Fruit fly (Drosophila melanogaster): ENCODE measurements around the gene tfc.

Gene tfc

DNA sequence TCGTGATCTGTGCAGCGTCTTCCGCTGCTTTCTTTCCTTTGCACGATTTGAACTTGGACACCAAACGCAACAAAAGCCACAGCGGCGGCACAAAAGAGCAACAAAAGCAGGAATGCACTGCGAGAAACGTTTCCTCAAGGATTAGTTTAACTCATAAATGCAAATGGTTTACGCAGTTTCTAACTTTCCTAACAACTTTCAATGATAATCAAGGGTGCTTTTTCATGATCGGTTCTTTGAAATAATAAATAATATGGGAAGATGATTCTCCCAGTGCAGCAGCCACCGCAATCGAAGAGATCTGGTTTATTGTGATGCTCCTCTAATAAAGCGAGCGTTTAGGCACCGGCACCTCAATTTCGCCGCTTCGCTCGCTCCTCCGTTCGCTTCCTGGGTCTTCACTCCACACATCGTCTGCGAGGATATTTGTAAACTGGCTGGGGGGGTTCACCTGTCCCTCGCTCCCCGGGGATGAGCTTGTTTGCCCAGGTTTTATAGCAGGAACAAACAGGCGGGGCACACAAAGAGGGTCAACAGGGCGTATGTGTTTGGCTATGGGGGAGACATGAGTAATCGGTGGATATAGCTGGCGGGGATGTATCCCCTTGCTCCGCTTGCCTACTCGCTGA is 63.0 kb downstream of the tfc start (continued):
- TF ChIP-seq oc (tag; optimal IDR thresholded peaks at IDR 0.05) (peak; percentile 85), CG14710 (tag; optimal IDR thresholded peaks at IDR 0.05) (peak; percentile 73), Asciz (GFP tag; optimal IDR thresholded peaks at IDR 0.05) (peak; percentile 88), gsb (GFP tag; IDR thresholded peaks at IDR 0.05) (no peak), btn (GFP tag; optimal IDR thresholded peaks at IDR 0.05) (peak; percentile 63), chif (GFP tag; optimal IDR thresholded peaks at IDR 0.05) (peak; percentile 79 to 83), CG16863 (GFP tag; optimal IDR thresholded peaks at IDR 0.05) (peak; percentile 75), CG11247 (GFP tag; IDR thresholded peaks at IDR 0.05) (peak; percentile 66), Hr39 (optimal IDR thresholded peaks at IDR 0.05) (no peak), amos (GFP tag; IDR thresholded peaks at IDR 0.05; ENCODE audit: partially characterized antibody) (no peak), CG34422 (GFP tag; IDR thresholded peaks at IDR 0.05) (peak; percentile 87), CG18011 (GFP tag; optimal IDR thresholded peaks at IDR 0.05) (no peak), schlank (tag; optimal IDR thresholded peaks at IDR 0.05) (no peak), CG2120 (GFP tag; optimal IDR thresholded peaks at IDR 0.05) (peak; percentile 16), zf30C (GFP tag; optimal IDR thresholded peaks at IDR 0.05) (peak; percentile 12), dmrt11E (tag; optimal IDR thresholded peaks at IDR 0.05) (peak; percentile 68), mirr (GFP tag; optimal IDR thresholded peaks at IDR 0.05) (no peak), odd (GFP tag; optimal IDR thresholded peaks at IDR 0.05) (peak; percentile 72), CG13287 (GFP tag; IDR thresholded peaks at IDR 0.05; ENCODE audit: partially characterized antibody) (no peak), cas (GFP tag; IDR thresholded peaks at IDR 0.05) (no peak), ara (GFP tag; IDR thresholded peaks at IDR 0.05) (peak; percentile 88), CG4404 (GFP tag; IDR thresholded peaks at IDR 0.05) (0 out of 2 replicates have a peak, but pooled peaks have one; percentile 29), Dref (GFP tag; IDR thresholded peaks at IDR 0.05) (no peak), D19B (GFP tag; optimal IDR thresholded peaks at IDR 0.05) (no peak)

DNA sequence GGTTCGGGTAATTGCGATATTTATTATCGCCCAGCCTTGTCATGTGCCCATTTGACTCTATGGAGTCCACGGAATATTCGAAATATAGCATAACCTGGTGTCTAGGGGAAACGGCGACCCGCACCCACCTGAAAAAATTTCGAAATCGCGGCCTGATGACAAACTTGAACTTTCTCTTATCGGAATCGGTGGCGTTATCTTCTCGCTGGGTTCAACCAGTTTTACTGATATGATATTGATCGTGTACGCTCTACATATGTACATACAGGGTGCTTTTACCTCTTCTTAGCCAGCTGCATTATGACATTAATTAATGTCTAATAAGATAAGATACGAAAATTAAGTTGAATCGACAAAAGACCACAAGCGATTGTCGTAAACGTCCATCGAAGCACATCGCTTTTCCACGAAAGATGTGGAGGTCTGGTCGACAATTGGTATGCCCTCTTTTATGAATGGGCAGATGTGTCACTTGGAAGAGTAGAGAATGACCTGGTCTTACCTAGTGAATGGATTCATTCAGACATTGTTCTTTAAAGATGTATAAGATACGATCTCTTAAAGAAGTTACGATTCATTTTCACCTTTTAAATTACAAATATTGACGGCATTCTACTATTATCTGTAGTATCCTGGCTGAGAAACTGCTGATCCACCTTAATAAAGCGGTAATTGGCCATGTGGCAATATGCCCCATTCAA is 64.1 kb downstream of the tfc start:
- TF ChIP-seq dmrt11E (tag; optimal IDR thresholded peaks at IDR 0.05) = no peak
- peak; percentile 49; the same call in 1 of the 2 replicates for TF ChIP-seq CG5953 (GFP tag; IDR thresholded peaks at IDR 0.05)
- TF ChIP-seq Blimp-1 (GFP tag; optimal IDR thresholded peaks at IDR 0.05) = no peak
- no peak for TF ChIP-seq CG9797 (GFP tag; optimal IDR thresholded peaks at IDR 0.05)
- TF ChIP-seq Drgx (GFP tag; IDR thresholded peaks at IDR 0.05) = no peak
- peak; percentile 3 for TF ChIP-seq CG12659 (GFP tag; optimal IDR thresholded peaks at IDR 0.05)
- TF ChIP-seq Usf (GFP tag; optimal IDR thresholded peaks at IDR 0.05) = no peak
- no peak for TF ChIP-seq CG1602 (GFP tag; optimal IDR thresholded peaks at IDR 0.05)
- no peak for TF ChIP-seq Dref (GFP tag; IDR thresholded peaks at IDR 0.05)
- no peak for TF ChIP-seq Ssrp (tag; optimal IDR thresholded peaks at IDR 0.05)
- TF ChIP-seq CG7357 (GFP tag; IDR thresholded peaks at IDR 0.05) = no peak
- no peak for TF ChIP-seq CG12391 (tag; optimal IDR thresholded peaks at IDR 0.05)
- peak; percentile 28 for TF ChIP-seq Dip3 (GFP tag; optimal IDR thresholded peaks at IDR 0.05)
- TF ChIP-seq CG18262 (tag; optimal IDR thresholded peaks at IDR 0.05) = peak; percentile 10
- TF ChIP-seq CG11456 (GFP tag; IDR thresholded peaks at IDR 0.05) = no peak
- no peak for TF ChIP-seq kay (GFP tag; optimal IDR thresholded peaks at IDR 0.05)
- TF ChIP-seq Hsf (GFP tag; optimal IDR thresholded peaks at IDR 0.05) = no peak
- TF ChIP-seq Med (GFP tag) = peak; percentile 33
- TF ChIP-seq esg (GFP tag; conservative IDR thresholded peaks at IDR 0.05) = no peak
- TF ChIP-seq CG15601 (tag; optimal IDR thresholded peaks at IDR 0.05) = peak; percentile 39
- no peak for TF ChIP-seq CG6654 (GFP tag; optimal IDR thresholded peaks at IDR 0.05)
- TF ChIP-seq vvl (GFP tag; IDR thresholded peaks at IDR 0.05) = no peak
- TF ChIP-seq CG15269 (tag; optimal IDR thresholded peaks at IDR 0.05) = no peak
- no peak for TF ChIP-seq jing (GFP tag; optimal IDR thresholded peaks at IDR 0.05)
- TF ChIP-seq tio (GFP tag; optimal IDR thresholded peaks at IDR 0.05) = peak; percentile 27
- no peak for TF ChIP-seq sim (GFP tag; IDR thresholded peaks at IDR 0.05)
- no peak for TF ChIP-seq CG17802 (tag; optimal IDR thresholded peaks at IDR 0.05)
- no peak for TF ChIP-seq YL-1 (GFP tag; optimal IDR thresholded peaks at IDR 0.05)

All from whole organism, embryonic.